Fruit fly (Drosophila melanogaster): Measurements from ENCODE around the gene betaggt-I.

betaggt-I gene

dm6 chr2L:4981278-4981966, 36.0 kb downstream of the betaggt-I start, which contains the start of the genes CG8892 and CG34126 (continued):
- peak; percentile 98 for TF ChIP-seq CG14710 (tag; optimal IDR thresholded peaks at IDR 0.05)
- peak; percentile 95 for TF ChIP-seq NC2β (GFP tag; optimal IDR thresholded peaks at IDR 0.05)
- peak; percentile 98 for TF ChIP-seq Xrp1 (GFP tag; IDR thresholded peaks at IDR 0.05)
- TF ChIP-seq al (GFP tag; IDR thresholded peaks at IDR 0.05) = peak; percentile 97
- peak; percentile 98 for TF ChIP-seq row (GFP tag; IDR thresholded peaks at IDR 0.05)
- peak; percentile 81 for TF ChIP-seq Deaf1 (tag; optimal IDR thresholded peaks at IDR 0.05)
- peak; percentile 89 for TF ChIP-seq C15 (GFP tag; IDR thresholded peaks at IDR 0.05)
- peak; percentile 93 for TF ChIP-seq Side (GFP tag; optimal IDR thresholded peaks at IDR 0.05)
- TF ChIP-seq tap (tag; optimal IDR thresholded peaks at IDR 0.05) = peak; percentile 89
- TF ChIP-seq amos (GFP tag; IDR thresholded peaks at IDR 0.05; ENCODE audit: partially characterized antibody) = peak; percentile 48; the same call in 1 of the 2 replicates
- peak; percentile 99 for TF ChIP-seq sens (GFP tag)
- TF ChIP-seq HLH54F (GFP tag; optimal IDR thresholded peaks at IDR 0.05) = peak; percentile 98
- TF ChIP-seq mirr (GFP tag; optimal IDR thresholded peaks at IDR 0.05) = peak; percentile 95
- no peak for TF ChIP-seq z (GFP tag; IDR thresholded peaks at IDR 0.05)
- peak; percentile 99 for TF ChIP-seq CG16815 (GFP tag; optimal IDR thresholded peaks at IDR 0.05)
- peak; percentile 89 for TF ChIP-seq CG6854 (GFP tag; optimal IDR thresholded peaks at IDR 0.05)
- peak; percentile 96 for TF ChIP-seq vvl (GFP tag; IDR thresholded peaks at IDR 0.05)
- TF ChIP-seq CG12071 (GFP tag; optimal IDR thresholded peaks at IDR 0.05) = peak; percentile 88
- peak; percentile 86 for TF ChIP-seq Poxn (GFP tag; IDR thresholded peaks at IDR 0.05)
- peak; percentile 96 for TF ChIP-seq H15 (GFP tag; IDR thresholded peaks at IDR 0.05)
- peak; percentile 90 for TF ChIP-seq CG11560 (tag; IDR thresholded peaks at IDR 0.05)
- peak; percentile 68 for TF ChIP-seq fd102C (GFP tag; optimal IDR thresholded peaks at IDR 0.05)
- TF ChIP-seq CG7372 (GFP tag; IDR thresholded peaks at IDR 0.05) = peak; percentile 97
- TF ChIP-seq Eip74EF (GFP tag; optimal IDR thresholded peaks at IDR 0.05) = peak in 1 of 2 experiments; percentile 85
- TF ChIP-seq pum (GFP tag; optimal IDR thresholded peaks at IDR 0.05) = peak; percentile 99
- TF ChIP-seq Bteb2 (GFP tag; optimal IDR thresholded peaks at IDR 0.05) = peak; percentile 94
- TF ChIP-seq CG3838 (GFP tag; optimal IDR thresholded peaks at IDR 0.05) = peak; percentile 87
- TF ChIP-seq CG1602 (GFP tag; optimal IDR thresholded peaks at IDR 0.05) = peak; percentile 99
- peak; percentile 94 for TF ChIP-seq gt (GFP tag; IDR thresholded peaks at IDR 0.05)
- TF ChIP-seq scrt (GFP tag; optimal IDR thresholded peaks at IDR 0.05) = peak; percentile 91
- TF ChIP-seq usp (GFP tag; optimal IDR thresholded peaks at IDR 0.05) = no peak
- TF ChIP-seq CG14965 (GFP tag; optimal IDR thresholded peaks at IDR 0.05; ENCODE audit: borderline replicate concordance) = peak; percentile 61
- TF ChIP-seq CG12155 (GFP tag; optimal IDR thresholded peaks at IDR 0.05) = peak; percentile 97
- TF ChIP-seq eyg (GFP tag; optimal IDR thresholded peaks at IDR 0.05) = peak; percentile 92
- peak; percentile 97 for TF ChIP-seq Meics (GFP tag; optimal IDR thresholded peaks at IDR 0.05)
- TF ChIP-seq CG8290 (GFP tag; optimal IDR thresholded peaks at IDR 0.05) = peak; percentile 98
- TF ChIP-seq CG8290 (tag; optimal IDR thresholded peaks at IDR 0.05) = peak; percentile 91 to 94
- TF ChIP-seq tna (GFP tag; IDR thresholded peaks at IDR 0.05; ENCODE audit: partially characterized antibody) = no peak
- TF ChIP-seq PHDP (tag; optimal IDR thresholded peaks at IDR 0.05) = peak; percentile 96
- peak; percentile 89 for TF ChIP-seq CG30020 (tag; optimal IDR thresholded peaks at IDR 0.05)
- peak; percentile 96 for TF ChIP-seq CG32532 (GFP tag; IDR thresholded peaks at IDR 0.05)
- TF ChIP-seq Rx (GFP tag; IDR thresholded peaks at IDR 0.05) = peak; percentile 93
- peak; percentile 96 for TF ChIP-seq Sox100B (GFP tag; optimal IDR thresholded peaks at IDR 0.05)
- peak; percentile 92 for TF ChIP-seq ase (GFP tag; IDR thresholded peaks at IDR 0.05)
- TF ChIP-seq CG6765 (GFP tag; optimal IDR thresholded peaks at IDR 0.05) = peak; percentile 91
- TF ChIP-seq sqz (GFP tag; optimal IDR thresholded peaks at IDR 0.05) = peak; percentile 94
- TF ChIP-seq CG10321 (GFP tag; IDR thresholded peaks at IDR 0.05) = peak; percentile 69
- peak; percentile 98 for TF ChIP-seq slbo (GFP tag; IDR thresholded peaks at IDR 0.05)
- TF ChIP-seq CG1832 (GFP tag; optimal IDR thresholded peaks at IDR 0.05) = peak; percentile 3
- TF ChIP-seq sr (GFP tag; IDR thresholded peaks at IDR 0.05) = peak; percentile 58; the same call in 2 of the 3 replicates
- TF ChIP-seq lab (GFP tag; optimal IDR thresholded peaks at IDR 0.05) = peak; percentile 98

Data from whole organism, embryonic.